Fruit fly (Drosophila melanogaster) S2 (cell line): Measurements from ENCODE around the gene Archease.

Source experiments
- CG8478 ChIP-seq: fragments of >200 bp; optimal IDR thresholded peaks from 2 replicates; lab custom pipeline; 2018
- CTCF ChIP-seq, 2 experiments: fragments of >200 bp; optimal IDR thresholded peaks; 2 replicates each; lab custom pipeline; 2018

- TF ChIP-seq CG8478 (no peak), CTCF (optimal IDR thresholded peaks at IDR 0.05; lab: Kevin White, UChicago) (no peak)
Observed at dm6 chr3R:21660659-21661126, 2.1 kb downstream of the Archease start, which contains the start of gene E2f1.
